Fruit fly (Drosophila melanogaster) whole organism, embryonic: ENCODE data around the gene CG4607.
A peak's percentile ranks its signal among the peaks of the same experiment; 100 is the strongest.

Experiments used
- Asciz ChIP-seq: fragments of 200-800 bp; sonication (Bioruptor generic); optimal IDR thresholded peaks from 2 replicates; lab custom pipeline; 2017; ENCODE audit warnings: missing biosample characterization, mild to moderate bottlenecking, missing genetic modification characterization, missing genetic modification reagents
- Blimp-1 ChIP-seq: fragments of 200-800 bp; sonication (Bioruptor generic); optimal IDR thresholded peaks from 3 replicates; lab custom pipeline; 2018; ENCODE audit warnings: missing biosample characterization, missing genetic modification characterization, mild to moderate bottlenecking, moderate library complexity, missing genetic modification reagents
- CG11093 ChIP-seq: fragments of 200-800 bp; sonication (Bioruptor generic); IDR thresholded peaks from 3 replicates; pipeline ENCODE4 v1.3.6; 2022; ENCODE audit warnings: missing biosample characterization, missing genetic modification characterization
- CG11696 ChIP-seq: fragments of 200-800 bp; sonication (Bioruptor generic); IDR thresholded peaks from 2 replicates; pipeline ENCODE4 v1.3.6; 2022; ENCODE audit warnings: missing biosample characterization, missing genetic modification characterization
- CG12219 ChIP-seq: fragments of 200-800 bp; sonication (Bioruptor generic); optimal IDR thresholded peaks from 3 replicates; lab custom pipeline; 2018; ENCODE audit warnings: missing biosample characterization, mild to moderate bottlenecking, missing genetic modification characterization
- CG1602 ChIP-seq: fragments of 200-800 bp; sonication (Bioruptor generic); optimal IDR thresholded peaks from 3 replicates; lab custom pipeline; 2016; ENCODE audit warnings: missing biosample characterization, missing genetic modification characterization
- CG17359 ChIP-seq: fragments of 200-800 bp; sonication (Bioruptor generic); optimal IDR thresholded peaks from 3 replicates; lab custom pipeline; 2018; ENCODE audit warnings: missing biosample characterization, mild to moderate bottlenecking, missing genetic modification characterization, moderate library complexity
- CG17385 ChIP-seq: fragments of 200-800 bp; sonication (Bioruptor generic); optimal IDR thresholded peaks from 3 replicates; lab custom pipeline; 2018; ENCODE audit warnings: missing biosample characterization, mild to moderate bottlenecking, missing genetic modification characterization
- CG18476 ChIP-seq: fragments of 200-800 bp; sonication (Bioruptor generic); optimal IDR thresholded peaks from 2 replicates; lab custom pipeline; 2016; ENCODE audit warnings: missing biosample characterization, mild to moderate bottlenecking, missing genetic modification characterization
- CG2712 ChIP-seq: fragments of 200-800 bp; optimal IDR thresholded peaks from 3 replicates; lab custom pipeline; 2019; ENCODE audit warnings: missing biosample characterization, mild to moderate bottlenecking, missing genetic modification characterization, moderate library complexity
- CG30403 ChIP-seq: fragments of 200-800 bp; sonication (Bioruptor generic); optimal IDR thresholded peaks from 3 replicates; lab custom pipeline; 2016; ENCODE audit warnings: missing biosample characterization, missing genetic modification characterization
- CG34224 ChIP-seq: fragments of 200-800 bp; sonication (Bioruptor generic); IDR thresholded peaks from 3 replicates; pipeline ENCODE4 v1.3.6; 2022; ENCODE audit warnings: missing biosample characterization, missing genetic modification characterization; ENCODE audit not compliant: partially characterized antibody
- CG3726 ChIP-seq: fragments of 200-800 bp; sonication (Bioruptor generic); IDR thresholded peaks from 3 replicates; pipeline ENCODE4, ENCODE4 v1.3.6; 2022; ENCODE audit warnings: missing biosample characterization, missing genetic modification characterization
- CG4707 ChIP-seq: fragments of 200-800 bp; sonication (Bioruptor generic); optimal IDR thresholded peaks from 2 replicates; lab custom pipeline; 2018; ENCODE audit warnings: missing biosample characterization, mild to moderate bottlenecking, missing genetic modification characterization, moderate library complexity
- CG6689 ChIP-seq: fragments of 200-800 bp; sonication (Bioruptor generic); IDR thresholded peaks from 2 replicates; pipeline ENCODE4 v1.3.6; 2022; ENCODE audit warnings: missing biosample characterization, missing genetic modification characterization
- CG9817 ChIP-seq: fragments of 200-800 bp; sonication (Bioruptor generic); optimal IDR thresholded peaks from 2 replicates; lab custom pipeline; 2018; ENCODE audit warnings: missing biosample characterization, mild to moderate bottlenecking, missing genetic modification characterization, moderate library complexity
- Camta ChIP-seq: fragments of 200-800 bp; sonication (Bioruptor generic); optimal IDR thresholded peaks from 2 replicates; lab custom pipeline; 2016; ENCODE audit warnings: missing biosample characterization, missing genetic modification characterization
- D ChIP-seq, 2 experiments: fragments of 200-800 bp in 1 of 2; fragments of >200 bp in 1 of 2; sonication (Bioruptor generic) in 1 of 2; optimal IDR thresholded peaks; 2 replicates in 1 of 2; 3 replicates in 1 of 2; lab custom pipeline; 2017; ENCODE audit warnings: mild to moderate bottlenecking in 1 of 2, missing biosample characterization in 1 of 2, missing genetic modification characterization in 1 of 2, missing genetic modification reagents in 1 of 2
- E2f1 ChIP-seq: fragments of 200-800 bp; sonication (Bioruptor generic); IDR thresholded peaks from 2 replicates; pipeline ENCODE4 v1.3.6; 2022; ENCODE audit warnings: missing biosample characterization, missing genetic modification characterization
- Ets65A ChIP-seq: fragments of 200-800 bp; sonication (Bioruptor generic); peaks from one replicate; lab custom pipeline; 2016; ENCODE audit warnings: missing biosample characterization, missing genetic modification characterization
- Gug ChIP-seq: fragments of 200-800 bp; sonication (Bioruptor generic); IDR thresholded peaks from 4 replicates; pipeline ENCODE4 v1.3.6; 2022; ENCODE audit warnings: missing biosample characterization, missing genetic modification characterization
- Hsf ChIP-seq: fragments of 200-800 bp; sonication (Bioruptor generic); optimal IDR thresholded peaks from 3 replicates; lab custom pipeline; 2016; ENCODE audit warnings: missing biosample characterization, missing genetic modification characterization
- MBD-R2 ChIP-seq: fragments of 200-800 bp; sonication (Bioruptor generic); IDR thresholded peaks from 2 replicates; pipeline ENCODE4 v1.3.6; 2022; ENCODE audit warnings: missing biosample characterization, missing genetic modification characterization
- Meics ChIP-seq: fragments of 200-800 bp; sonication (Bioruptor generic); optimal IDR thresholded peaks from 2 replicates; lab custom pipeline; 2017; ENCODE audit warnings: missing biosample characterization, mild to moderate bottlenecking, missing genetic modification characterization
- PHDP ChIP-seq: fragments of 200-800 bp; sonication (Bioruptor generic); optimal IDR thresholded peaks from 3 replicates; lab custom pipeline; 2018; ENCODE audit warnings: missing biosample characterization, mild to moderate bottlenecking, missing genetic modification characterization, moderate library complexity
- Sox102F ChIP-seq: fragments of 200-800 bp; sonication (Bioruptor generic); optimal IDR thresholded peaks from 2 replicates; lab custom pipeline; 2018; ENCODE audit warnings: missing biosample characterization, mild to moderate bottlenecking, missing genetic modification characterization, moderate library complexity
- Sry-β ChIP-seq: fragments of 200-800 bp; sonication (Bioruptor generic); optimal IDR thresholded peaks from 2 replicates; lab custom pipeline; 2018; ENCODE audit warnings: missing biosample characterization, mild to moderate bottlenecking, missing genetic modification characterization, moderate library complexity
- Tbp ChIP-seq: fragments of >200 bp; optimal IDR thresholded peaks from 2 replicates; lab custom pipeline; 2018; ENCODE audit warnings: missing biosample characterization, missing genetic modification characterization
- Xbp1 ChIP-seq: fragments of 200-800 bp; sonication (Bioruptor generic); optimal IDR thresholded peaks from 3 replicates; lab custom pipeline; 2016; ENCODE audit warnings: missing biosample characterization, mild to moderate bottlenecking, missing genetic modification characterization
- Xrp1 ChIP-seq: fragments of 200-800 bp; sonication (Bioruptor generic); IDR thresholded peaks from 2 replicates; pipeline ENCODE4 v1.3.6; 2022; ENCODE audit warnings: missing biosample characterization, missing genetic modification characterization
- YL-1 ChIP-seq: fragments of 200-800 bp; sonication (Bioruptor generic); optimal IDR thresholded peaks from 3 replicates; lab custom pipeline; 2017; ENCODE audit warnings: missing biosample characterization, mild to moderate bottlenecking, missing genetic modification characterization
- bsh ChIP-seq, 2 experiments: fragments of 200-800 bp; sonication (Bioruptor generic); optimal IDR thresholded peaks; 2 replicates each; lab custom pipeline; 2017 to 2018; ENCODE audit warnings: mild to moderate bottlenecking in 2 of 2, missing biosample characterization in 2 of 2, missing genetic modification characterization in 2 of 2, moderate library complexity in 1 of 2
- cato ChIP-seq: fragments of 200-800 bp; sonication (Bioruptor generic); optimal IDR thresholded peaks from 2 replicates; lab custom pipeline; 2016; ENCODE audit warnings: missing biosample characterization, missing genetic modification characterization, borderline replicate concordance
- chif ChIP-seq, 2 experiments: fragments of 200-800 bp; sonication (Bioruptor generic); optimal IDR thresholded peaks; 3 replicates each; lab custom pipeline; 2016; ENCODE audit warnings: missing biosample characterization in 2 of 2, missing genetic modification characterization in 2 of 2
- dimm ChIP-seq: fragments of 200-800 bp; sonication (Bioruptor generic); IDR thresholded peaks from 2 replicates; pipeline ENCODE4 v1.3.6; 2022; ENCODE audit warnings: missing biosample characterization, missing genetic modification characterization
- dmrt99B ChIP-seq: fragments of 200-800 bp; sonication (Bioruptor generic); optimal IDR thresholded peaks from 2 replicates; lab custom pipeline; 2018; ENCODE audit warnings: missing biosample characterization, mild to moderate bottlenecking, missing genetic modification characterization, moderate library complexity
- dpn ChIP-seq, 2 experiments: fragments of 200-800 bp; sonication (Bioruptor generic); optimal IDR thresholded peaks; 3 replicates each; lab custom pipeline; 2016; ENCODE audit warnings: missing biosample characterization in 2 of 2, missing genetic modification characterization in 2 of 2
- dysf ChIP-seq: fragments of 200-800 bp; sonication (Bioruptor generic); IDR thresholded peaks from 3 replicates; pipeline ENCODE4 v1.3.6; 2022; ENCODE audit warnings: missing biosample characterization, missing genetic modification characterization
- ems ChIP-seq: fragments of 200-800 bp; sonication (Bioruptor generic); optimal IDR thresholded peaks from 3 replicates; lab custom pipeline; 2016; ENCODE audit warnings: missing biosample characterization, missing genetic modification characterization
- en ChIP-seq: fragments of 200-800 bp; sonication (Bioruptor generic); optimal IDR thresholded peaks from 2 replicates; lab custom pipeline; 2016; ENCODE audit warnings: missing biosample characterization, missing genetic modification characterization
- eve ChIP-seq, 2 experiments: fragments of >200 bp; optimal IDR thresholded peaks; 2 replicates each; lab custom pipeline; 2017; ENCODE audit warnings: missing biosample characterization in 2 of 2, missing genetic modification characterization in 2 of 2
- gfzf ChIP-seq: fragments of 200-800 bp; sonication (Bioruptor generic); optimal IDR thresholded peaks from 2 replicates; lab custom pipeline; 2016; ENCODE audit warnings: missing biosample characterization, mild to moderate bottlenecking, missing genetic modification characterization, moderate library complexity
- her ChIP-seq: fragments of 200-800 bp; sonication (Bioruptor generic); optimal IDR thresholded peaks from 2 replicates; lab custom pipeline; 2016; ENCODE audit warnings: missing biosample characterization, missing genetic modification characterization
- ind ChIP-seq: fragments of 200-800 bp; sonication (Bioruptor generic); optimal IDR thresholded peaks from 3 replicates; lab custom pipeline; 2016; ENCODE audit warnings: missing biosample characterization, missing genetic modification characterization
- pnt ChIP-seq: fragments of 200-800 bp; sonication (Bioruptor generic); optimal IDR thresholded peaks from 3 replicates; lab custom pipeline; 2016; ENCODE audit warnings: missing biosample characterization, missing genetic modification characterization
- row ChIP-seq: fragments of 200-800 bp; sonication (Bioruptor generic); IDR thresholded peaks from 3 replicates; pipeline ENCODE4 v1.3.6; 2022; ENCODE audit warnings: missing biosample characterization, missing genetic modification characterization
- run ChIP-seq: fragments of 200-800 bp; sonication (Bioruptor generic); optimal IDR thresholded peaks from 3 replicates; lab custom pipeline; 2018; ENCODE audit warnings: missing biosample characterization, mild to moderate bottlenecking, missing genetic modification characterization
- sd ChIP-seq: fragments of 200-800 bp; sonication (Bioruptor generic); optimal IDR thresholded peaks from 3 replicates; lab custom pipeline; 2018; ENCODE audit warnings: missing biosample characterization, mild to moderate bottlenecking, missing genetic modification characterization, moderate library complexity
- sob ChIP-seq: fragments of 200-800 bp; sonication (Bioruptor generic); IDR thresholded peaks from 2 replicates; pipeline ENCODE4 v1.3.6; 2022; ENCODE audit warnings: missing biosample characterization, missing genetic modification characterization
- yki ChIP-seq: fragments of >200 bp; optimal IDR thresholded peaks from 3 replicates; lab custom pipeline; 2018
- zfh2 ChIP-seq: fragments of 200-800 bp; sonication (Bioruptor generic); optimal IDR thresholded peaks from 2 replicates; lab custom pipeline; 2016; ENCODE audit warnings: missing biosample characterization, missing genetic modification characterization

CG4607 gene

DNA sequence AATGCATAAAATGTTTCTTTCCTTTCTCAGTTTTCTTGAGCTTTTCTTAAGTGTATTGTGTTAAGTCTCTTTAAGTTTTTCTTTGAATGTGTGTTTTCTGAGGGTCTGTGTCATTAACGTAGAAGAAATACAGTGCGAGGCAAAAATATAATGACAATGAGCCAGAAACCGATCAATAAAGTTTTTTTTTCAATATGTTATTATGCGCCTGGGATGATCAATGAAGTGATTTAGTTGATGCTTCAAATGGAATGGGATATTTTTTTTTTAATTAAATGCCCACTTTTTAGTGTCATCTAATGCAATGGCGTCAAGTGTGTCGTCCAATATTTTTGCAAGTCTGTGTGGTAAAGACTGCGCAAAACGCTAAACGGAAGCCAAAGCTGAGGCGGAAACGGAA, 17.3 kb downstream of the CG4607 start (continued):
- TF ChIP-seq eve (GFP tag; optimal IDR thresholded peaks at IDR 0.05; lab: Kevin White, UChicago) (peak in 1 of 2 experiments; percentile 64), her (GFP tag; lab: Kevin White, UChicago) (peak; percentile 2), en (GFP tag; lab: Kevin White, UChicago) (peak; percentile 3), ind (peak; percentile 16), yki (lab: Kevin White, UChicago) (no peak), pnt (GFP tag; lab: Kevin White, UChicago) (peak; percentile 1), CG30403 (GFP tag; lab: Kevin White, UChicago) (peak; percentile 34), CG3726 (no peak), chif (GFP tag; optimal IDR thresholded peaks at IDR 0.05; lab: Kevin White, UChicago) (peak; percentile 12 to 16), MBD-R2 (GFP tag; lab: Robert Waterston, UW) (peak; percentile 14; the same call in 1 of the 2 replicates), dysf (GFP tag; lab: Robert Waterston, UW) (peak; percentile 35; the same call in 1 of the 3 replicates), Xrp1 (GFP tag; lab: Robert Waterston, UW) (peak; percentile 43; the same call in 1 of the 2 replicates), row (GFP tag; lab: Robert Waterston, UW) (peak; percentile 55; the same call in 2 of the 3 replicates), CG11093 (GFP tag; lab: Robert Waterston, UW) (no peak), dmrt99B (tag; lab: Kevin White, UChicago) (no peak), CG1602 (GFP tag; lab: Kevin White, UChicago) (peak; percentile 15), Sry-β (GFP tag; lab: Kevin White, UChicago) (no peak), Camta (peak; percentile 1), CG9817 (tag; lab: Kevin White, UChicago) (no peak), Xbp1 (GFP tag; lab: Kevin White, UChicago) (peak; percentile 40), cato (GFP tag; lab: Kevin White, UChicago) (no peak), Sox102F (GFP tag; lab: Kevin White, UChicago) (peak; percentile 40), bsh (GFP tag; optimal IDR thresholded peaks at IDR 0.05; lab: Kevin White, UChicago) (peak in 1 of 2 experiments; percentile 30), Blimp-1 (GFP tag; lab: Kevin White, UChicago) (peak; percentile 11), D (optimal IDR thresholded peaks at IDR 0.05; lab: Kevin White, UChicago) (no peak), D (GFP tag; optimal IDR thresholded peaks at IDR 0.05; lab: Kevin White, UChicago) (no peak), Tbp (GFP tag; lab: Kevin White, UChicago) (no peak), run (tag; lab: Kevin White, UChicago) (no peak), sob (GFP tag; lab: Robert Waterston, UW) (0 out of 2 replicates have a peak, but pooled peaks have one; percentile 17), zfh2 (peak; percentile 16), CG4707 (GFP tag; lab: Kevin White, UChicago) (no peak), CG12219 (GFP tag; lab: Kevin White, UChicago) (no peak), gfzf (GFP tag; lab: Kevin White, UChicago) (no peak), Asciz (GFP tag; lab: Kevin White, UChicago) (no peak), Gug (GFP tag; lab: Robert Waterston, UW) (peak; percentile 21; the same call in 1 of the 4 replicates), PHDP (tag; lab: Kevin White, UChicago) (peak; percentile 16), CG18476 (no peak), sd (tag; lab: Kevin White, UChicago) (no peak), CG17359 (peak; percentile 9), YL-1 (GFP tag; lab: Kevin White, UChicago) (no peak), CG11696 (peak; percentile 57), CG34224 (GFP tag; lab: Robert Waterston, UW) (no peak), ems (peak; percentile 22), CG17385 (GFP tag; lab: Kevin White, UChicago) (peak; percentile 19), Ets65A (GFP tag; lab: Kevin White, UChicago) (no peak), CG2712 (peak; percentile 1), dpn (GFP tag; optimal IDR thresholded peaks at IDR 0.05; lab: Kevin White, UChicago) (peak; percentile 28 to 40), Meics (GFP tag; lab: Kevin White, UChicago) (no peak), CG6689 (peak; percentile 43; the same call in 1 of the 2 replicates), E2f1 (GFP tag; lab: Robert Waterston, UW) (no peak), dimm (GFP tag; lab: Robert Waterston, UW) (no peak), Hsf (GFP tag; lab: Kevin White, UChicago) (peak; percentile 24)
